Fruit fly (Drosophila melanogaster) whole organism, pupa: ENCODE measurements around the gene RhoGAP15B.

ENCODE experiments used
- CG15710 ChIP-seq: fragments of 200-800 bp; sonication (Bioruptor generic); optimal IDR thresholded peaks from 2 replicates; lab custom pipeline; 2018; ENCODE audit warnings: missing biosample characterization, mild to moderate bottlenecking, missing genetic modification characterization, moderate library complexity
- D1 ChIP-seq: fragments of 200-800 bp; sonication (Bioruptor generic); optimal IDR thresholded peaks from 2 replicates; lab custom pipeline; 2018; ENCODE audit warnings: missing biosample characterization, mild to moderate bottlenecking, missing genetic modification characterization, moderate library complexity
- EcR ChIP-seq: fragments of 200-800 bp; sonication (Bioruptor generic); optimal IDR thresholded peaks from 3 replicates; lab custom pipeline; 2019; ENCODE audit warnings: missing biosample characterization, missing genetic modification characterization, mild to moderate bottlenecking, moderate library complexity, missing genetic modification reagents
- Pif1A ChIP-seq: fragments of 200-800 bp; sonication (Bioruptor generic); optimal IDR thresholded peaks from 3 replicates; lab custom pipeline; 2016; ENCODE audit warnings: missing biosample characterization, missing genetic modification characterization
- rn ChIP-seq: fragments of 200-800 bp; sonication (Bioruptor generic); IDR thresholded peaks from 2 replicates; pipeline ENCODE4 v1.3.6; 2022; ENCODE audit warnings: missing biosample characterization, missing genetic modification characterization

DNA sequence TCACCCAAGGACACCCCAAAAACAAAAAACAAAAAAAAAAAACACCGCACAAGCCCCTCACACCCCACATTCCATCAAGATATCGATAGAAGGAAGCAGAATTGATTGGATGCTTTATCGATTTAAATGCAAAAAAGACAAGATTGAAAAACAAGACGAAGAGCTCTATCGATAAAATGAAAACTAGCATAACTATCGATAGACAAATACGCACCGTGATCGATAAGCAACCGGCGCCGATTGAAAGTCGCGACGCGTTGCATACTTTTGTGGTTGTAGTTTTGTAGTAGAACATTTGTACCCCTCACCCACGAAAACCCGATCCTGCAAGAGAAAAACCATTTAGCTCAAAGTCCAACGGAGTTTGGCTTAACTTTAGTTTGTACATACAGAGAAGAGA lies 6.4 kb upstream of the RhoGAP15B start:
- TF ChIP-seq Pif1A (GFP tag; lab: Kevin White, UChicago) = no peak
- no peak for TF ChIP-seq EcR (GFP tag; lab: Kevin White, UChicago)
- no peak for TF ChIP-seq CG15710 (tag; lab: Kevin White, UChicago)
- TF ChIP-seq rn = no peak
- no peak for TF ChIP-seq D1 (tag; lab: Kevin White, UChicago)
